Fruit fly (Drosophila melanogaster): ENCODE data around the gene ABCB7.

dm6 chr3L:1649363-1649762, 31.1 kb downstream of the ABCB7 start:
- TF ChIP-seq CG34367 (tag; optimal IDR thresholded peaks at IDR 0.05) (no peak), CG10348 (GFP tag; IDR thresholded peaks at IDR 0.05) (no peak)

Measured in whole organism, pupa.